Worm (Caenorhabditis elegans) whole organism, early embryonic: Measurements from ENCODE around the gene srab-12.

Experiments used
- B0310.2 ChIP-seq: sonication (generic microtip); optimal IDR thresholded peaks from 2 replicates; lab custom pipeline; 2016; ENCODE audit warnings: mild to moderate bottlenecking, missing genetic modification characterization, missing compliant biosample characterization
- aly-1 ChIP-seq: sonication (generic microtip); optimal IDR thresholded peaks from 2 replicates; lab custom pipeline; 2016; ENCODE audit warnings: missing genetic modification characterization, missing compliant biosample characterization
- ama-1 ChIP-seq: fragments of 150-350 bp; optimal IDR thresholded peaks from 2 replicates; lab custom pipeline; 2014
- ceh-13 ChIP-seq: fragments of 200-800 bp; sonication (Bioruptor generic); optimal IDR thresholded peaks from 2 replicates; lab custom pipeline; 2018; ENCODE audit warnings: mild to moderate bottlenecking, missing genetic modification characterization, missing compliant biosample characterization
- ets-7 ChIP-seq: sonication (generic microtip); optimal IDR thresholded peaks from 2 replicates; lab custom pipeline; 2016; ENCODE audit warnings: missing genotype, missing genetic modification characterization, missing compliant biosample characterization
- hmg-4 ChIP-seq: fragments of 200-800 bp; sonication (Bioruptor generic); optimal IDR thresholded peaks from 2 replicates; lab custom pipeline; 2018; ENCODE audit warnings: mild to moderate bottlenecking, missing genetic modification characterization, missing compliant biosample characterization
- tbx-37 ChIP-seq: fragments of 200-800 bp; sonication (Bioruptor generic); conservative IDR thresholded peaks from 2 replicates; pipeline ENCODE4 v1.3.6; 2022; ENCODE audit warnings: missing genetic modification reagents, missing genetic modification characterization, missing compliant biosample characterization

- TF ChIP-seq tbx-37 (no peak), B0310.2 (tag; lab: Kevin White, UChicago) (no peak), aly-1 (tag; lab: Kevin White, UChicago) (no peak), hmg-4 (GFP tag; lab: Kevin White, UChicago) (no peak), ama-1 (lab: Kevin White, UChicago) (no peak), ceh-13 (GFP tag; lab: Kevin White, UChicago) (no peak), ets-7 (tag; lab: Kevin White, UChicago) (no peak)
Measured at ce11 chrV:17828310-17828709, 44.9 kb upstream of the srab-12 start, which contains the start of gene srh-304.
